Worm (Caenorhabditis elegans) whole organism, L2 larva: ENCODE data around the gene F14D2.15.

Source experiments
- C34F6.9 ChIP-seq: fragments of 150-350 bp; optimal IDR thresholded peaks from 2 replicates; lab custom pipeline; 2014; ENCODE audit warnings: missing biosample characterization, missing genetic modification characterization
- F13H6.1 ChIP-seq: sonication (generic microtip); optimal IDR thresholded peaks from 2 replicates; lab custom pipeline; 2016; ENCODE audit warnings: missing genetic modification characterization, missing compliant biosample characterization
- Y55F3AM.14 ChIP-seq: fragments of 200-800 bp; sonication (Bioruptor generic); optimal IDR thresholded peaks from 2 replicates; lab custom pipeline; 2018; ENCODE audit warnings: mild to moderate bottlenecking, missing genetic modification characterization, missing compliant biosample characterization
- ZK546.5 ChIP-seq: sonication (generic microtip); optimal IDR thresholded peaks from 2 replicates; lab custom pipeline; 2017; ENCODE audit warnings: missing biosample characterization, missing genetic modification characterization
- alr-1 ChIP-seq: fragments of 150-350 bp; optimal IDR thresholded peaks from 2 replicates; lab custom pipeline; 2014; ENCODE audit warnings: missing biosample characterization, missing genetic modification characterization
- ama-1 ChIP-seq: fragments of 150-350 bp; optimal IDR thresholded peaks from 2 replicates; lab custom pipeline; 2018; ENCODE audit warnings: inconsistent platforms
- blmp-1 ChIP-seq: sonication (generic microtip); optimal IDR thresholded peaks from 2 replicates; lab custom pipeline; 2017; ENCODE audit warnings: missing genetic modification characterization, mild to moderate bottlenecking, missing compliant biosample characterization, antibody characterized with exemption, moderate library complexity; ENCODE audit not compliant: insufficient read depth
- ceh-16 ChIP-seq: fragments of 150-350 bp; optimal IDR thresholded peaks from 2 replicates; lab custom pipeline; 2014; ENCODE audit warnings: missing biosample characterization, missing genetic modification characterization
- ceh-82 ChIP-seq: fragments of 150-350 bp; optimal IDR thresholded peaks from 2 replicates; lab custom pipeline; 2014; ENCODE audit warnings: missing biosample characterization, missing genetic modification characterization
- crh-2 ChIP-seq: sonication (generic microtip); optimal IDR thresholded peaks from 2 replicates; lab custom pipeline; 2017; ENCODE audit warnings: missing biosample characterization, missing genetic modification characterization
- dmd-4 ChIP-seq: sonication (generic microtip); optimal IDR thresholded peaks from 2 replicates; lab custom pipeline; 2017; ENCODE audit warnings: missing biosample characterization, missing genetic modification characterization
- elt-1 ChIP-seq: fragments of 150-350 bp; optimal IDR thresholded peaks from 2 replicates; lab custom pipeline; 2014; ENCODE audit warnings: missing biosample characterization, missing genetic modification characterization
- elt-3 ChIP-seq: sonication (generic microtip); optimal IDR thresholded peaks from 2 replicates; lab custom pipeline; 2017; ENCODE audit warnings: missing biosample characterization, missing genetic modification characterization
- fos-1 ChIP-seq: fragments of 150-350 bp; optimal IDR thresholded peaks from 2 replicates; lab custom pipeline; 2014; ENCODE audit warnings: missing biosample characterization, missing genetic modification characterization
- gmeb-1 ChIP-seq: fragments of 150-350 bp; optimal IDR thresholded peaks from 2 replicates; lab custom pipeline; 2014; ENCODE audit warnings: missing biosample characterization, missing genetic modification characterization
- lin-11 ChIP-seq: fragments of 150-350 bp; sonication (generic microtip); optimal IDR thresholded peaks from 2 replicates; lab custom pipeline; 2014; ENCODE audit warnings: missing biosample characterization, missing genetic modification characterization, inconsistent platforms, mixed read lengths
- lin-39 ChIP-seq: fragments of 150-350 bp; optimal IDR thresholded peaks from 2 replicates; lab custom pipeline; 2014; ENCODE audit warnings: missing biosample characterization, missing genetic modification reagents, missing genetic modification characterization
- mab-5 ChIP-seq: fragments of 150-350 bp; optimal IDR thresholded peaks from 2 replicates; lab custom pipeline; 2014; ENCODE audit warnings: missing biosample characterization, missing genetic modification characterization
- mbf-1 ChIP-seq: sonication (generic microtip); optimal IDR thresholded peaks from 2 replicates; lab custom pipeline; 2017; ENCODE audit warnings: missing biosample characterization, missing genetic modification characterization
- nhr-10 ChIP-seq: sonication (generic microtip); optimal IDR thresholded peaks from 2 replicates; lab custom pipeline; 2017; ENCODE audit warnings: missing biosample characterization, missing genetic modification characterization
- nhr-12 ChIP-seq: fragments of 150-350 bp; optimal IDR thresholded peaks from 2 replicates; lab custom pipeline; 2014; ENCODE audit warnings: missing biosample characterization, missing genetic modification characterization
- nhr-129 ChIP-seq: fragments of 150-350 bp; optimal IDR thresholded peaks from 2 replicates; lab custom pipeline; 2014; ENCODE audit warnings: missing biosample characterization, missing genetic modification characterization
- nhr-21 ChIP-seq: fragments of 150-350 bp; optimal IDR thresholded peaks from 2 replicates; lab custom pipeline; 2014; ENCODE audit warnings: missing biosample characterization, missing genetic modification characterization
- nhr-23 ChIP-seq: fragments of 150-350 bp; optimal IDR thresholded peaks from 2 replicates; lab custom pipeline; 2014; ENCODE audit warnings: missing biosample characterization, missing genetic modification reagents, missing genetic modification characterization
- nhr-237 ChIP-seq: fragments of 150-350 bp; optimal IDR thresholded peaks from 2 replicates; lab custom pipeline; 2014; ENCODE audit warnings: missing biosample characterization, missing genetic modification characterization
- nhr-6 ChIP-seq: fragments of 150-350 bp; optimal IDR thresholded peaks from 2 replicates; lab custom pipeline; 2014; ENCODE audit warnings: missing biosample characterization, missing genetic modification characterization
- nhr-77 ChIP-seq: fragments of 150-350 bp; optimal IDR thresholded peaks from 2 replicates; lab custom pipeline; 2014; ENCODE audit warnings: missing biosample characterization, missing genetic modification characterization
- peb-1 ChIP-seq: fragments of 150-350 bp; optimal IDR thresholded peaks from 2 replicates; lab custom pipeline; 2014; ENCODE audit warnings: missing biosample characterization, missing genetic modification characterization
- sem-4 ChIP-seq: fragments of 150-350 bp; optimal IDR thresholded peaks from 2 replicates; lab custom pipeline; 2014; ENCODE audit warnings: missing biosample characterization, missing genetic modification reagents, missing genetic modification characterization
- sma-3 ChIP-seq: sonication (generic microtip); optimal IDR thresholded peaks from 2 replicates; lab custom pipeline; 2016; ENCODE audit warnings: missing genetic modification reagents, missing genetic modification characterization, missing compliant biosample characterization
- sma-9 ChIP-seq, 2 experiments: fragments of 150-350 bp in 1 of 2; sonication (generic microtip) in 1 of 2; optimal IDR thresholded peaks; 2 replicates each; lab custom pipeline; 2014 to 2016; ENCODE audit warnings: missing genetic modification characterization in 2 of 2, mild to moderate bottlenecking in 1 of 2, missing biosample characterization in 1 of 2, missing compliant biosample characterization in 1 of 2, missing genetic modification reagents in 1 of 2, moderate library complexity in 1 of 2
- unc-39 ChIP-seq: fragments of 150-350 bp; optimal IDR thresholded peaks from 2 replicates; lab custom pipeline; 2014; ENCODE audit warnings: missing biosample characterization, missing genetic modification characterization
- unc-55 ChIP-seq: fragments of 150-350 bp; sonication (generic microtip); optimal IDR thresholded peaks from 3 replicates; lab custom pipeline; 2014; ENCODE audit warnings: missing biosample characterization, missing genetic modification reagents, missing genetic modification characterization
- unc-62 ChIP-seq: fragments of 150-350 bp; optimal IDR thresholded peaks from 2 replicates; lab custom pipeline; 2014; ENCODE audit warnings: missing biosample characterization, missing genetic modification reagents, missing genetic modification characterization
- zag-1 ChIP-seq: fragments of 150-350 bp; optimal IDR thresholded peaks from 2 replicates; lab custom pipeline; 2014; ENCODE audit warnings: missing biosample characterization, missing genetic modification characterization
- ztf-1 ChIP-seq: fragments of 200-800 bp; sonication (Bioruptor generic); conservative IDR thresholded peaks from 2 replicates; pipeline ENCODE4 v1.3.6; 2022; ENCODE audit warnings: missing genetic modification characterization, missing compliant biosample characterization
- ztf-11 ChIP-seq: sonication (generic microtip); optimal IDR thresholded peaks from 2 replicates; lab custom pipeline; 2017; ENCODE audit warnings: missing biosample characterization, missing genetic modification characterization
- ztf-4 ChIP-seq: fragments of 150-350 bp; optimal IDR thresholded peaks from 2 replicates; lab custom pipeline; 2014; ENCODE audit warnings: missing biosample characterization, missing genetic modification characterization

Gene F14D2.15

ce11 chrII:3346328-3346780, 2.7 kb upstream of the F14D2.15 start, which contains the start of gene bath-30:
Gene bath-30, minus strand, starts transcription at chrII:3346378.
- TF ChIP-seq lin-39 (tag; lab: Kevin White, UChicago): no peak
- no peak for TF ChIP-seq ztf-1 (GFP tag; lab: Robert Waterston, UW)
- TF ChIP-seq Y55F3AM.14: no peak
- TF ChIP-seq ceh-16 (tag; lab: Kevin White, UChicago): no peak
- TF ChIP-seq dmd-4 (tag; lab: Kevin White, UChicago): no peak
- no peak for TF ChIP-seq lin-11 (tag; lab: Kevin White, UChicago)

- no peak for TF ChIP-seq gmeb-1 (tag; lab: Kevin White, UChicago)
- no peak for TF ChIP-seq Y55F3AM.14
- no peak for TF ChIP-seq nhr-21 (tag; lab: Kevin White, UChicago)
- TF ChIP-seq, all 48 proteins: peak for 0
Observed at ce11 chrII:3344917-3345316, 1.3 kb upstream of the F14D2.15 start, which contains the start of gene bath-28. Gene bath-28, minus strand, starts transcription at chrII:3344967.

- no peak for TF ChIP-seq nhr-237 (tag; lab: Kevin White, UChicago)
- TF ChIP-seq crh-2 (tag; lab: Kevin White, UChicago): no peak
- no peak for TF ChIP-seq nhr-129 (tag; lab: Kevin White, UChicago)
- TF ChIP-seq fos-1 (tag; lab: Kevin White, UChicago): no peak
- TF ChIP-seq nhr-23 (tag; lab: Kevin White, UChicago): no peak
- TF ChIP-seq ZK546.5: no peak
- no peak for TF ChIP-seq blmp-1 (tag; lab: Kevin White, UChicago)
- no peak for TF ChIP-seq alr-1 (tag; lab: Kevin White, UChicago)
- TF ChIP-seq unc-55 (GFP tag; lab: Kevin White, UChicago): no peak
- no peak for TF ChIP-seq dmd-4 (tag; lab: Kevin White, UChicago)
- TF ChIP-seq ceh-82 (tag; lab: Kevin White, UChicago): no peak
- no peak for TF ChIP-seq sma-9 (GFP tag; optimal IDR thresholded peaks at IDR 0.05; lab: Kevin White, UChicago)
- TF ChIP-seq sma-9 (tag; optimal IDR thresholded peaks at IDR 0.05; lab: Kevin White, UChicago): no peak
- no peak for TF ChIP-seq zag-1 (tag; lab: Kevin White, UChicago)
- TF ChIP-seq nhr-6 (tag; lab: Kevin White, UChicago): no peak
Observed at ce11 chrII:3341989-3342388, 1.6 kb downstream of the F14D2.15 start, which contains the start of gene F14D2.11. Gene F14D2.11, minus strand, starts transcription at chrII:3342089.

- no peak for TF ChIP-seq ceh-82 (tag; lab: Kevin White, UChicago)
- TF ChIP-seq nhr-21 (tag; lab: Kevin White, UChicago): no peak
- TF ChIP-seq nhr-10 (tag; lab: Kevin White, UChicago): no peak
- no peak for TF ChIP-seq fos-1 (tag; lab: Kevin White, UChicago)
- TF ChIP-seq ztf-11 (tag; lab: Kevin White, UChicago): no peak
- no peak for TF ChIP-seq crh-2 (tag; lab: Kevin White, UChicago)
- no peak for TF ChIP-seq nhr-23 (tag; lab: Kevin White, UChicago)
- no peak for TF ChIP-seq C34F6.9
- no peak for TF ChIP-seq ama-1 (lab: Kevin White, UChicago)
- no peak for TF ChIP-seq mbf-1 (tag; lab: Kevin White, UChicago)
- no peak for TF ChIP-seq nhr-6 (tag; lab: Kevin White, UChicago)
- no peak for TF ChIP-seq elt-1 (tag; lab: Kevin White, UChicago)
- no peak for TF ChIP-seq nhr-12 (tag; lab: Kevin White, UChicago)
- TF ChIP-seq ztf-1 (GFP tag; lab: Robert Waterston, UW): no peak
- TF ChIP-seq nhr-77: no peak
- TF ChIP-seq gmeb-1 (tag; lab: Kevin White, UChicago): no peak
- TF ChIP-seq elt-3 (tag; lab: Kevin White, UChicago): no peak
Observed at ce11 chrII:3340818-3341217, 2.8 kb downstream of the F14D2.15 start.

ce11 chrII:3340251-3340650, 3.4 kb downstream of the F14D2.15 start, which contains the start of gene F14D2.5:
Gene F14D2.5, plus strand, starts transcription at chrII:3340551.
- no peak for TF ChIP-seq sem-4 (tag; lab: Kevin White, UChicago)
- TF ChIP-seq peb-1 (tag; lab: Kevin White, UChicago): no peak
- TF ChIP-seq mab-5 (tag; lab: Kevin White, UChicago): no peak
- TF ChIP-seq fos-1 (tag; lab: Kevin White, UChicago): no peak
- no peak for TF ChIP-seq ZK546.5
- no peak for TF ChIP-seq ztf-11 (tag; lab: Kevin White, UChicago)
- TF ChIP-seq unc-62: no peak
- no peak for TF ChIP-seq sma-3
- no peak for TF ChIP-seq nhr-6 (tag; lab: Kevin White, UChicago)
- no peak for TF ChIP-seq ztf-4 (tag; lab: Kevin White, UChicago)
- TF ChIP-seq F13H6.1 (tag; lab: Kevin White, UChicago): no peak
- no peak for TF ChIP-seq ceh-82 (tag; lab: Kevin White, UChicago)
- no peak for TF ChIP-seq unc-39 (tag; lab: Kevin White, UChicago)
- TF ChIP-seq ceh-16 (tag; lab: Kevin White, UChicago): no peak
- no peak for TF ChIP-seq mbf-1 (tag; lab: Kevin White, UChicago)
